Fruit fly (Drosophila melanogaster) Kc167 (cell line): ENCODE data around the gene alpha4GT1.

ENCODE experiments used
- Myc ChIP-seq: fragments of >200 bp; optimal IDR thresholded peaks from 2 replicates; lab custom pipeline; 2017; ENCODE audit warnings: missing external identifiers
- Sin3A ChIP-seq: fragments of >200 bp; optimal IDR thresholded peaks from 2 replicates; lab custom pipeline; 2018; ENCODE audit warnings: missing external identifiers
- h ChIP-seq: fragments of >200 bp; optimal IDR thresholded peaks from 3 replicates; lab custom pipeline; 2018; ENCODE audit warnings: missing external identifiers
- insv ChIP-seq: fragments of >200 bp; optimal IDR thresholded peaks from 3 replicates; lab custom pipeline; 2018; ENCODE audit warnings: missing external identifiers
- psq ChIP-seq: fragments of >200 bp; optimal IDR thresholded peaks from 2 replicates; lab custom pipeline; 2017; ENCODE audit warnings: missing external identifiers
- ttk ChIP-seq: sonication (Bioruptor generic); optimal IDR thresholded peaks from 2 replicates; lab custom pipeline; 2017; ENCODE audit warnings: missing external identifiers

DNA sequence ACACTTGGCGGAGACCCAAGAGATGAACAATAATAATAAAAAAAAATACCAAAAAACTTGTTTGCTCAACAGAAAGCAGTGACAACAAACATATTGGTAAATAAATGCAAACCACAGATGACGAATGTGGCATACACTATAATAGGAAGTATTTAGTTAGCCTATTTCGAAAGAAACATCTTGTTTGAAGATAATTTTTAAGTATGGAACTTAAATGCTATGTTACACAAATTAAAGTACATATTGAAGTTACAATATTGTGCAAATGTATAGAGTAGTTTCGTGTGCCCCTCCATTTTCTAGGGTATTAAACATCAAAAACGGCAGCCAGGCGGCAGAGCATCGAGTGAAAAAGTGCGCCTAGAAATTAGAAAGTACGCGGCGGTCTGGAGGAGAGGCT is 19.5 kb downstream of the alpha4GT1 start:
- TF ChIP-seq ttk (no peak), insv (lab: Kevin White, UChicago) (no peak), h (no peak), psq (lab: Kevin White, UChicago) (no peak), Sin3A (lab: Kevin White, UChicago) (no peak), Myc (lab: Kevin White, UChicago) (no peak)
